Fruit fly (Drosophila melanogaster) whole organism, adult: Measurements from ENCODE around the gene Spt7.

ENCODE experiments used
- CG11617 ChIP-seq: fragments of 200-800 bp; sonication (Bioruptor generic); optimal IDR thresholded peaks from 2 replicates; lab custom pipeline; 2017; ENCODE audit warnings: mild to moderate bottlenecking, missing biosample characterization, missing genetic modification reagents, missing genetic modification characterization
- CG12768 ChIP-seq: fragments of 200-800 bp; sonication (Bioruptor generic); optimal IDR thresholded peaks from 2 replicates; lab custom pipeline; 2017; ENCODE audit warnings: missing biosample characterization, missing genetic modification characterization, mild to moderate bottlenecking, moderate library complexity, missing genetic modification reagents
- CG7101 ChIP-seq: fragments of 200-800 bp; sonication (Bioruptor generic); optimal IDR thresholded peaks from 2 replicates; lab custom pipeline; 2018; ENCODE audit warnings: missing biosample characterization, mild to moderate bottlenecking, missing genetic modification characterization, moderate library complexity
- cic ChIP-seq: fragments of 200-800 bp; sonication (Bioruptor generic); optimal IDR thresholded peaks from 2 replicates; lab custom pipeline; 2017; ENCODE audit warnings: missing biosample characterization, mild to moderate bottlenecking, missing genetic modification characterization, moderate library complexity
- kay ChIP-seq: fragments of 200-800 bp; sonication (Bioruptor generic); peaks from one replicate; lab custom pipeline; 2016; ENCODE audit warnings: missing biosample characterization, missing genetic modification characterization, borderline replicate concordance
- pad ChIP-seq: fragments of 200-800 bp; sonication (Bioruptor generic); optimal IDR thresholded peaks from 3 replicates; lab custom pipeline; 2017; ENCODE audit warnings: missing biosample characterization, missing genetic modification characterization, mild to moderate bottlenecking, moderate library complexity, missing genetic modification reagents

dm6 chrX:17806335-17806734 lies 43.9 kb upstream of the Spt7 start:
- TF ChIP-seq cic (GFP tag; lab: Kevin White, UChicago) = no peak
- TF ChIP-seq pad (GFP tag; lab: Kevin White, UChicago) = no peak
- no peak for TF ChIP-seq CG11617 (GFP tag; lab: Kevin White, UChicago)
- TF ChIP-seq CG12768 = no peak
- TF ChIP-seq kay (GFP tag; lab: Kevin White, UChicago) = no peak
- TF ChIP-seq CG7101 (tag; lab: Kevin White, UChicago) = no peak
